Worm (Caenorhabditis elegans) whole organism, young adult: ENCODE measurements around the gene H20E11.3.

Source experiments
- F37B4.10 ChIP-seq: fragments of 200-800 bp; sonication (Bioruptor generic); IDR thresholded peaks from 2 replicates; pipeline ENCODE4 v1.3.6; 2022; ENCODE audit warnings: missing genetic modification characterization, missing compliant biosample characterization
- F52B5.7 ChIP-seq: sonication (generic microtip); optimal IDR thresholded peaks from 2 replicates; lab custom pipeline; 2016; ENCODE audit warnings: mild to moderate bottlenecking, missing genetic modification characterization, missing compliant biosample characterization
- K12H6.12 ChIP-seq: fragments of 200-800 bp; sonication (Bioruptor generic); optimal IDR thresholded peaks from 2 replicates; lab custom pipeline; 2018; ENCODE audit warnings: mild to moderate bottlenecking, missing genetic modification characterization, missing compliant biosample characterization
- Y53F4B.3 ChIP-seq: fragments of 200-800 bp; sonication (Bioruptor generic); IDR thresholded peaks from 2 replicates; pipeline ENCODE4 v1.3.6; 2022; ENCODE audit warnings: missing genetic modification reagents, missing genetic modification characterization, missing compliant biosample characterization
- akir-1 ChIP-seq: fragments of 200-800 bp; sonication (Bioruptor generic); optimal IDR thresholded peaks from 2 replicates; lab custom pipeline; 2018; ENCODE audit warnings: mild to moderate bottlenecking, missing genetic modification characterization, moderate library complexity, missing compliant biosample characterization
- bed-1 ChIP-seq: fragments of 200-800 bp; sonication (Bioruptor generic); IDR thresholded peaks from 2 replicates; pipeline ENCODE4 v1.3.6; 2022; ENCODE audit warnings: missing genetic modification reagents, missing genetic modification characterization, missing compliant biosample characterization
- bed-2 ChIP-seq: fragments of 200-800 bp; sonication (Bioruptor generic); IDR thresholded peaks from 2 replicates; pipeline ENCODE4 v1.3.6; 2022; ENCODE audit warnings: missing genetic modification reagents, missing genetic modification characterization, missing compliant biosample characterization
- cebp-1 ChIP-seq, 2 experiments: fragments of 200-800 bp in 1 of 2; sonication (Bioruptor generic) in 1 of 2; sonication (generic microtip) in 1 of 2; IDR thresholded peaks in 1 of 2; optimal IDR thresholded peaks in 1 of 2; 2 replicates each; pipeline versions ENCODE4 v1.3.6 to Lab custom; 2017 to 2022; ENCODE audit warnings: missing compliant biosample characterization in 2 of 2, missing genetic modification characterization in 2 of 2, mild to moderate bottlenecking in 1 of 2, missing genetic modification reagents in 1 of 2, moderate library complexity in 1 of 2
- cebp-2 ChIP-seq: fragments of 200-800 bp; sonication (Bioruptor generic); IDR thresholded peaks from 2 replicates; pipeline ENCODE4 v1.3.6; 2022; ENCODE audit warnings: missing genetic modification characterization, missing compliant biosample characterization
- ceh-27 ChIP-seq: fragments of 200-800 bp; sonication (Bioruptor generic); optimal IDR thresholded peaks from 2 replicates; lab custom pipeline; 2018; ENCODE audit warnings: mild to moderate bottlenecking, missing genetic modification characterization, moderate library complexity, missing compliant biosample characterization
- ceh-91 ChIP-seq: fragments of 200-800 bp; sonication (Bioruptor generic); IDR thresholded peaks from 2 replicates; pipeline ENCODE4 v1.3.6; 2022; ENCODE audit warnings: missing genetic modification reagents, missing genetic modification characterization, missing compliant biosample characterization
- efl-1 ChIP-seq: fragments of 150-350 bp; optimal IDR thresholded peaks from 2 replicates; lab custom pipeline; 2014; ENCODE audit warnings: missing biosample characterization, missing genetic modification reagents, missing genetic modification characterization
- egl-18 ChIP-seq: fragments of 200-800 bp; sonication (Bioruptor generic); IDR thresholded peaks from 2 replicates; pipeline ENCODE4 v1.3.6; 2022; ENCODE audit warnings: missing genetic modification reagents, missing genetic modification characterization, missing compliant biosample characterization
- ets-4 ChIP-seq: fragments of 200-800 bp; sonication (Bioruptor generic); optimal IDR thresholded peaks from 2 replicates; lab custom pipeline; 2018; ENCODE audit warnings: mild to moderate bottlenecking, missing genetic modification characterization, missing compliant biosample characterization
- hrde-1 ChIP-seq: sonication (generic microtip); optimal IDR thresholded peaks from 2 replicates; lab custom pipeline; 2016; ENCODE audit warnings: missing genetic modification characterization, mild to moderate bottlenecking, missing compliant biosample characterization, moderate library complexity, missing genotype, missing genetic modification reagents, borderline replicate concordance
- lin-26 ChIP-seq: fragments of 200-800 bp; sonication (Bioruptor generic); IDR thresholded peaks from 2 replicates; pipeline ENCODE4 v1.3.6; 2022; ENCODE audit warnings: missing genetic modification reagents, missing genetic modification characterization, missing compliant biosample characterization
- lin-35 ChIP-seq, 3 experiments: fragments of 150-350 bp in 2 of 3; sonication (generic microtip) in 1 of 3; optimal IDR thresholded peaks; 2 replicates each; lab custom pipeline; 2014 to 2018; ENCODE audit warnings: missing biosample characterization in 3 of 3, missing genetic modification characterization in 3 of 3, missing genetic modification reagents in 3 of 3
- lin-40 ChIP-seq: sonication (generic microtip); optimal IDR thresholded peaks from 2 replicates; lab custom pipeline; 2016; ENCODE audit warnings: missing genetic modification characterization, mild to moderate bottlenecking, missing compliant biosample characterization, missing genotype, missing genetic modification reagents
- nhr-80 ChIP-seq: sonication (generic microtip); optimal IDR thresholded peaks from 2 replicates; lab custom pipeline; 2016; ENCODE audit warnings: missing genetic modification characterization, missing compliant biosample characterization
- pbrm-1 ChIP-seq: fragments of 200-800 bp; sonication (Bioruptor generic); IDR thresholded peaks from 2 replicates; pipeline ENCODE4 v1.3.6; 2022; ENCODE audit warnings: missing genetic modification reagents, missing genetic modification characterization, missing compliant biosample characterization
- rec-8 ChIP-seq, 2 experiments: sonication (generic microtip); optimal IDR thresholded peaks; 2 replicates each; lab custom pipeline; 2016; ENCODE audit warnings: mild to moderate bottlenecking in 2 of 2, missing genetic modification characterization in 2 of 2, missing genetic modification reagents in 2 of 2, missing genotype in 2 of 2, missing biosample characterization in 1 of 2, missing compliant biosample characterization in 1 of 2, moderate library complexity in 1 of 2
- sdz-38 ChIP-seq: sonication (generic microtip); optimal IDR thresholded peaks from 2 replicates; lab custom pipeline; 2016; ENCODE audit warnings: missing genotype, missing genetic modification characterization, missing compliant biosample characterization
- somi-1 ChIP-seq: fragments of 200-800 bp; sonication (Bioruptor generic); optimal IDR thresholded peaks from 2 replicates; lab custom pipeline; 2018; ENCODE audit warnings: mild to moderate bottlenecking, missing genetic modification characterization, missing compliant biosample characterization
- tlf-1 ChIP-seq: fragments of 200-800 bp; sonication (Bioruptor generic); optimal IDR thresholded peaks from 2 replicates; lab custom pipeline; 2018; ENCODE audit warnings: mild to moderate bottlenecking, missing genetic modification characterization, missing compliant biosample characterization
- unc-62 ChIP-seq: fragments of 150-350 bp; optimal IDR thresholded peaks from 2 replicates; lab custom pipeline; 2014; ENCODE audit warnings: missing biosample characterization, missing genetic modification reagents, missing genetic modification characterization
- zim-3 ChIP-seq: sonication (generic microtip); optimal IDR thresholded peaks from 2 replicates; lab custom pipeline; 2017; ENCODE audit warnings: mild to moderate bottlenecking, missing genetic modification characterization, moderate library complexity, missing compliant biosample characterization

H20E11.3 gene

DNA sequence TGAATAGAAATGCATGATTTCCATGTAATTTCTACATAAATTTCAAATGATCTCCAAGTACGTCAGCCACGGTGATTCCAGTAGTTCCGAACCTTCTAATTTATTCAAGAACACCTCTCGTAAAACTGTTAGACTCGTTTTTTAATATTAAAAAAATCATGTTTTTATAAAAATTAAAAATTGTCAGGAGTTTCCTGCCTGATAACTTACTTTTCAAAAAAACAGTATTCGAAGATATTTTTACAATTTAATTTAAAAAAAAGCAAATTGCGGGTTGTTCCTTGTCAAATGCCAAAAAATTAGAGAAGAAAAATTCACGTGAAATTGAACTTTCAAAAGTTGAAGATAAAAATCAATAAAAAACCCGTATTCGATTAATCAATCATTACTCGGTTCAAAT lies 29.1 kb upstream of the H20E11.3 start, which contains the start of the genes C17H12.3 and C17H12.12:
Gene C17H12.3, minus strand, starts transcription at position 101 of the 400 bp plus-strand sequence.
Gene C17H12.12, plus strand, starts transcription at position 396 of the 400 bp plus-strand sequence.
- TF ChIP-seq tlf-1 (GFP tag; lab: Kevin White, UChicago) (no peak), zim-3 (tag; lab: Kevin White, UChicago) (no peak)

ce11 chrIV:6802132-6802531 lies 22.5 kb upstream of the H20E11.3 start, which contains the start of the genes cest-4 and C17H12.11:
Gene cest-4, minus strand, starts transcription at chrIV:6802337.
Gene C17H12.11, plus strand, starts transcription at chrIV:6802387.
- TF ChIP-seq ets-4 (no peak), unc-62 (GFP tag; lab: Kevin White, UChicago) (peak; percentile 25), nhr-80 (tag; lab: Kevin White, UChicago) (peak; percentile 80)

DNA sequence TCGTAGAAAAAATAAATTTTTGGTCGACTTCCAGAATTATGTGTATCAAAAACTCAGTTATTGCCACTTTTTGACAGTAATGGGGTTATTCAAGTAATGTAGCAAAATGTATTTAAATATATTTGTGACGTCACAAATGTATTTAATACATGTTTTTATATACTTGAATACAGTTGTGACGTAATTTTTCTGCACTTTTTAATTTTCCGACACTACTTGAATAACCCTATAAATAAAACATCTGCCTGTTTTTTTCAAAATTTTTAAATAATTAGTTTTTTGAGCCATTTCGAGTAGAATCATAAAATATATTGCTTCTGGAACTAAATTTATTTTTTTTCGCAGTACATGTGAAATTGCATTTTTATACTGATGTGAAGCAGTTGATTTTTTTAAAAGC lies 21.3 kb upstream of the H20E11.3 start:
- TF ChIP-seq bed-1 (GFP tag; lab: Robert Waterston, UW): no peak
- TF ChIP-seq, all 124 proteins: peak for 0

DNA sequence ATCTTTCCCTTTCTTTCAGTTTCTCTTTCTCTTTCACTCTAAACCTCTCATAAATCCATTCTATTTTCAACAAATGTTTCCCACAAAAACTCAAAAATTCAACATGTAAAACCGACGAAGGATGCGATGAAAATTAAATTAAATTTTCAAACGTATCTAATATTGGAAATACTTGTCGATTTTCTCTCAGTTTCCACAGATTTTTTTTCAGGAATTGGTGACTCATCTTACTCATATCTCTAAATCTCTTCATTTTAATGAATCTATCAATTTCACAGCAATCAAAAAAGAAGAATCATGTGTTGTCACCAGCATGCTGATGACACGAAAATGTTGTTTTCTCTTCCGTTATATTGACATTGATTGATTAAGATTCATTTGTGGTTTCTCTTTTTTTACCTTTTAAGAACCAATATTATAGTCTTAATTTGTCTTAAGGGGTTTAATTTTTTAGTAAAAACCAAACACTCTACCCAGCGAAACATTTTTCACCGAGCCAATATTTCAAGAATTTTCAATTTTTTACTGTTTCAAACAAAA lies 20.7 kb upstream of the H20E11.3 start:
- TF ChIP-seq efl-1 (no peak), egl-18 (GFP tag; lab: Robert Waterston, UW) (no peak), cebp-2 (GFP tag; lab: Robert Waterston, UW) (no peak), rec-8 (tag; optimal IDR thresholded peaks at IDR 0.05; lab: Kevin White, UChicago) (no peak), sdz-38 (tag; lab: Kevin White, UChicago) (no peak), K12H6.12 (tag; lab: Kevin White, UChicago) (no peak), ets-4 (no peak), akir-1 (GFP tag; lab: Kevin White, UChicago) (no peak), zim-3 (tag; lab: Kevin White, UChicago) (no peak), somi-1 (GFP tag; lab: Kevin White, UChicago) (no peak), hrde-1 (tag; lab: Kevin White, UChicago) (no peak), Y53F4B.3 (GFP tag; lab: Robert Waterston, UW) (no peak), bed-2 (no peak)

DNA sequence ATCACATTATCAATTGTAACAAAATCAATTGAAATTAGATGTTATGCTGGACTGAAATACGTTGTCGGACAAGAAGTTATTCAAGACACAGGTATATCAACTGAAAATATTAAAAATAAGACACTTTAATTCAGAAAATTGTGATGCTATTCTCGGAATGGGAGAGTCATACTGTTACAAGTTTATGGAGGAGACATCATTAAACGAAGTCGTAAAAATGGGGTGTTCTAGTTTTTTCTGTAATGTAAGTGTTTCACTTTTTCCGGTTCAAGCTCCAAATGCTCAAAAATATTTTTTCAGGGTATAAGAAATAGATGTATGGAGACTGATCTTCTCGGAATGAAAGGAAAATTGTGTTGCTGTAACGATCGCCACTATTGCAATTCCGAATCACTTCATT lies 19.8 kb upstream of the H20E11.3 start, which contains the start of gene C17H12.37:
Gene C17H12.37, plus strand, starts transcription at position 301 of the 400 bp plus-strand sequence.
- TF ChIP-seq lin-26 (GFP tag; lab: Robert Waterston, UW): no peak
- TF ChIP-seq, all 124 proteins: peak for 0

- TF ChIP-seq cebp-1 (GFP tag; IDR thresholded peaks at IDR 0.05; lab: Robert Waterston, UW) (no peak), cebp-1 (tag; optimal IDR thresholded peaks at IDR 0.05; lab: Kevin White, UChicago) (peak; percentile 54), K12H6.12 (tag; lab: Kevin White, UChicago) (peak; percentile 31), pbrm-1 (GFP tag; lab: Robert Waterston, UW) (no peak)
Observed at ce11 chrIV:6806475-6807063, 18.0 kb upstream of the H20E11.3 start, which contains the start of gene C17H12.10. Gene C17H12.10, plus strand, starts transcription at chrIV:6806799.

- TF ChIP-seq efl-1 (no peak), lin-35 (GFP tag; optimal IDR thresholded peaks at IDR 0.05; lab: Kevin White, UChicago) (peak in 1 of 3 experiments; percentile 57), F37B4.10 (0 out of 2 replicates have a peak, but pooled peaks have one; percentile 15), ceh-91 (GFP tag; lab: Robert Waterston, UW) (no peak), F52B5.7 (tag; lab: Kevin White, UChicago) (no peak), K12H6.12 (tag; lab: Kevin White, UChicago) (peak; percentile 58), pbrm-1 (GFP tag; lab: Robert Waterston, UW) (0 out of 2 replicates have a peak, but pooled peaks have one; percentile 14), lin-40 (tag; lab: Kevin White, UChicago) (peak; percentile 37), ceh-27 (GFP tag; lab: Kevin White, UChicago) (peak; percentile 3)
- TF ChIP-seq, all 124 proteins: peak for 6
Observed at ce11 chrIV:6809756-6810155, 14.9 kb upstream of the H20E11.3 start.
